Fruit fly (Drosophila melanogaster) whole organism, wandering third instar larva: ENCODE measurements around the gene betaCOP.

Experiments
- Abd-B ChIP-seq: fragments of >200 bp; optimal IDR thresholded peaks from 2 replicates; lab custom pipeline; 2017; ENCODE audit warnings: missing biosample characterization, missing genetic modification characterization
- CG32264 ChIP-seq: fragments of 200-800 bp; sonication (Bioruptor generic); optimal IDR thresholded peaks from 2 replicates; lab custom pipeline; 2016; ENCODE audit warnings: missing biosample characterization, missing genetic modification characterization
- CG9705 ChIP-seq: fragments of 200-800 bp; sonication (Bioruptor generic); optimal IDR thresholded peaks from 2 replicates; lab custom pipeline; 2018; ENCODE audit warnings: missing biosample characterization, mild to moderate bottlenecking, missing genetic modification characterization
- CrebA ChIP-seq: fragments of 200-800 bp; sonication (Bioruptor generic); optimal IDR thresholded peaks from 2 replicates; lab custom pipeline; 2016; ENCODE audit warnings: missing biosample characterization, mild to moderate bottlenecking, missing genetic modification characterization, borderline replicate concordance
- Dfd ChIP-seq: fragments of >200 bp; optimal IDR thresholded peaks from 2 replicates; lab custom pipeline; 2017; ENCODE audit warnings: missing biosample characterization, missing genetic modification characterization
- Dif ChIP-seq: fragments of 200-275, 200-300 bp; sonication (Bioruptor generic); optimal IDR thresholded peaks from 2 replicates; lab custom pipeline; 2018; ENCODE audit warnings: missing biosample characterization, missing genetic modification characterization; ENCODE audit not compliant: partially characterized antibody
- GATAd ChIP-seq: sonication (Bioruptor generic); optimal IDR thresholded peaks from 2 replicates; lab custom pipeline; 2016; ENCODE audit warnings: missing biosample characterization, missing genetic modification characterization
- HLH106 ChIP-seq: fragments of 200-800 bp; optimal IDR thresholded peaks from 3 replicates; lab custom pipeline; 2019; ENCODE audit warnings: missing biosample characterization, mild to moderate bottlenecking, missing genetic modification characterization, moderate library complexity
- Hnf4 ChIP-seq: fragments of 200-800 bp; sonication (Bioruptor generic); optimal IDR thresholded peaks from 2 replicates; lab custom pipeline; 2016; ENCODE audit warnings: missing biosample characterization, mild to moderate bottlenecking, missing genetic modification characterization
- Hr78 ChIP-seq: fragments of >200 bp; optimal IDR thresholded peaks from 2 replicates; lab custom pipeline; 2017; ENCODE audit warnings: missing biosample characterization, missing genetic modification characterization
- Hr83 ChIP-seq: fragments of 200-300 bp; sonication (Bioruptor generic); optimal IDR thresholded peaks from 2 replicates; lab custom pipeline; 2016; ENCODE audit warnings: missing biosample characterization, mild to moderate bottlenecking, missing genetic modification characterization, moderate library complexity; ENCODE audit not compliant: poor library complexity, severe bottlenecking
- Jra ChIP-seq: sonication (Bioruptor generic); optimal IDR thresholded peaks from 2 replicates; lab custom pipeline; 2016; ENCODE audit warnings: missing biosample characterization, missing genetic modification characterization
- Mio ChIP-seq: sonication (Bioruptor generic); optimal IDR thresholded peaks from 2 replicates; lab custom pipeline; 2016; ENCODE audit warnings: missing biosample characterization, missing genetic modification characterization
- Myc ChIP-seq: fragments of >200 bp; optimal IDR thresholded peaks from 2 replicates; lab custom pipeline; 2017
- N ChIP-seq: fragments of >200 bp; optimal IDR thresholded peaks from 2 replicates; lab custom pipeline; 2018; ENCODE audit warnings: missing biosample characterization, missing external identifiers, missing genetic modification characterization
- OdsH ChIP-seq: fragments of 200-800 bp; sonication (Bioruptor generic); optimal IDR thresholded peaks from 2 replicates; lab custom pipeline; 2016; ENCODE audit warnings: missing biosample characterization, mild to moderate bottlenecking, missing genetic modification characterization
- Rel ChIP-seq, 2 experiments: fragments of 200-800 bp; sonication (Bioruptor generic) in 1 of 2; optimal IDR thresholded peaks; 2 replicates in 1 of 2; 3 replicates in 1 of 2; lab custom pipeline; 2016 to 2019; ENCODE audit warnings: mild to moderate bottlenecking in 2 of 2, missing biosample characterization in 2 of 2, missing genetic modification characterization in 2 of 2, moderate library complexity in 1 of 2
- Sp1 ChIP-seq: fragments of 200-800 bp; sonication (Bioruptor generic); optimal IDR thresholded peaks from 3 replicates; lab custom pipeline; 2019; ENCODE audit warnings: missing biosample characterization, mild to moderate bottlenecking, missing genetic modification characterization, moderate library complexity
- Vsx2 ChIP-seq: fragments of 200-300, 225-300 bp; sonication (Bioruptor generic); optimal IDR thresholded peaks from 2 replicates; lab custom pipeline; 2018; ENCODE audit warnings: missing biosample characterization, missing genetic modification characterization; ENCODE audit not compliant: partially characterized antibody
- br ChIP-seq: fragments of 200-800 bp; sonication (Bioruptor generic); optimal IDR thresholded peaks from 2 replicates; lab custom pipeline; 2016; ENCODE audit warnings: missing biosample characterization, missing genetic modification characterization
- brk ChIP-seq: fragments of 200-800 bp; sonication (Bioruptor generic); optimal IDR thresholded peaks from 2 replicates; lab custom pipeline; 2016; ENCODE audit warnings: missing biosample characterization, mild to moderate bottlenecking, missing genetic modification characterization
- dl ChIP-seq, 2 experiments: fragments of 175-275, 200-275 bp in 1 of 2; fragments of 200-275 bp in 1 of 2; sonication (Bioruptor generic); optimal IDR thresholded peaks; lab custom pipeline; 2018; ENCODE audit warnings: mild to moderate bottlenecking in 2 of 2, missing biosample characterization in 2 of 2, missing genetic modification characterization in 2 of 2, moderate library complexity in 2 of 2; ENCODE audit not compliant: partially characterized antibody in 2 of 2, insufficient read depth in 1 of 2
- dmrt93B ChIP-seq: fragments of 200-800 bp; sonication (Bioruptor generic); optimal IDR thresholded peaks from 2 replicates; lab custom pipeline; 2018; ENCODE audit warnings: missing biosample characterization, mild to moderate bottlenecking, missing genetic modification characterization
- dsf ChIP-seq: sonication (Bioruptor generic); optimal IDR thresholded peaks from 2 replicates; lab custom pipeline; 2016; ENCODE audit warnings: missing biosample characterization, missing genetic modification characterization, borderline replicate concordance
- ey ChIP-seq: fragments of 200-800 bp; sonication (Bioruptor generic); optimal IDR thresholded peaks from 2 replicates; lab custom pipeline; 2016; ENCODE audit warnings: missing biosample characterization, missing genetic modification characterization
- foxo ChIP-seq, 2 experiments: fragments of 200-800 bp; sonication (Bioruptor generic); optimal IDR thresholded peaks; 2 replicates in 1 of 2; 3 replicates in 1 of 2; lab custom pipeline; 2016 to 2017; ENCODE audit warnings: missing biosample characterization in 2 of 2, missing genetic modification characterization in 2 of 2
- fru ChIP-seq: fragments of 200-800 bp; sonication (Bioruptor generic); optimal IDR thresholded peaks from 3 replicates; lab custom pipeline; 2016; ENCODE audit warnings: missing biosample characterization, mild to moderate bottlenecking, missing genetic modification characterization
- h ChIP-seq: fragments of 200-800 bp; sonication (Bioruptor generic); optimal IDR thresholded peaks from 3 replicates; lab custom pipeline; 2016; ENCODE audit warnings: missing biosample characterization, mild to moderate bottlenecking, missing genetic modification characterization
- jim ChIP-seq: fragments of 175-275, 200-325 bp; sonication (Bioruptor generic); optimal IDR thresholded peaks from 2 replicates; lab custom pipeline; 2016; ENCODE audit warnings: missing biosample characterization, mild to moderate bottlenecking, missing genetic modification characterization
- lola ChIP-seq: fragments of >200 bp; optimal IDR thresholded peaks from 2 replicates; lab custom pipeline; 2017; ENCODE audit warnings: missing biosample characterization, missing genetic modification characterization
- pan ChIP-seq: fragments of >200 bp; optimal IDR thresholded peaks from 2 replicates; lab custom pipeline; 2017
- psq ChIP-seq: fragments of 200-800 bp; sonication (Bioruptor generic); optimal IDR thresholded peaks from 3 replicates; lab custom pipeline; 2017; ENCODE audit warnings: missing biosample characterization, mild to moderate bottlenecking, missing genetic modification characterization, moderate library complexity
- rgr ChIP-seq: fragments of 200-800 bp; sonication (Bioruptor generic); optimal IDR thresholded peaks from 3 replicates; lab custom pipeline; 2016; ENCODE audit warnings: missing biosample characterization, mild to moderate bottlenecking, missing genetic modification characterization
- sage ChIP-seq: fragments of 200-800 bp; sonication (Bioruptor generic); optimal IDR thresholded peaks from 2 replicates; lab custom pipeline; 2016; ENCODE audit warnings: missing biosample characterization, mild to moderate bottlenecking, missing genetic modification characterization
- sv ChIP-seq: fragments of 200-800 bp; sonication (Bioruptor generic); optimal IDR thresholded peaks from 3 replicates; lab custom pipeline; 2016; ENCODE audit warnings: missing biosample characterization, missing genetic modification characterization
- tai ChIP-seq: sonication (Bioruptor generic); optimal IDR thresholded peaks from 2 replicates; lab custom pipeline; 2016; ENCODE audit warnings: missing biosample characterization, missing genetic modification characterization
- usp ChIP-seq: fragments of >200 bp; optimal IDR thresholded peaks from 2 replicates; lab custom pipeline; 2017; ENCODE audit warnings: missing biosample characterization, missing genetic modification characterization
- woc ChIP-seq: sonication (Bioruptor generic); optimal IDR thresholded peaks from 2 replicates; lab custom pipeline; 2016; ENCODE audit warnings: missing biosample characterization, mild to moderate bottlenecking, missing genetic modification characterization

The betaCOP gene

dm6 chrX:18374421-18374935 lies 10.6 kb downstream of the betaCOP start:
- TF ChIP-seq lola (no peak), CG32264 (GFP tag; lab: Kevin White, UChicago) (no peak), psq (GFP tag; lab: Kevin White, UChicago) (no peak), brk (GFP tag; lab: Kevin White, UChicago) (no peak), ey (GFP tag; lab: Kevin White, UChicago) (no peak), br (GFP tag; lab: Kevin White, UChicago) (no peak), foxo (GFP tag; optimal IDR thresholded peaks at IDR 0.05; lab: Kevin White, UChicago) (no peak)

- TF ChIP-seq dl (GFP tag; optimal IDR thresholded peaks at IDR 0.05; lab: Kevin White, UChicago; ENCODE audit: insufficient read depth in 1 of 2, partially characterized antibody in 2 of 2) (peak; percentile 17 to 70), dsf (GFP tag; lab: Kevin White, UChicago) (no peak), Jra (peak; percentile 70), Abd-B (GFP tag; lab: Kevin White, UChicago) (peak; percentile 54), jim (GFP tag; lab: Kevin White, UChicago) (peak; percentile 58), lola (no peak), CG9705 (GFP tag; lab: Kevin White, UChicago) (peak; percentile 46), sv (GFP tag; lab: Kevin White, UChicago) (no peak), woc (GFP tag; lab: Kevin White, UChicago) (no peak), Mio (GFP tag; lab: Kevin White, UChicago) (no peak), brk (GFP tag; lab: Kevin White, UChicago) (no peak), Hr78 (GFP tag; lab: Kevin White, UChicago) (peak; percentile 43), br (GFP tag; lab: Kevin White, UChicago) (no peak), CG32264 (GFP tag; lab: Kevin White, UChicago) (no peak), usp (no peak), Myc (lab: Kevin White, UChicago) (no peak), h (GFP tag; lab: Kevin White, UChicago) (peak; percentile 18), rgr (GFP tag; lab: Kevin White, UChicago) (peak; percentile 24), Hr83 (GFP tag; lab: Kevin White, UChicago) (peak; percentile 11), ey (GFP tag; lab: Kevin White, UChicago) (no peak), OdsH (GFP tag; lab: Kevin White, UChicago) (no peak), foxo (GFP tag; optimal IDR thresholded peaks at IDR 0.05; lab: Kevin White, UChicago) (peak in 1 of 2 experiments; percentile 1), N (peak; percentile 63), pan (lab: Kevin White, UChicago) (no peak), Dfd (GFP tag; lab: Kevin White, UChicago) (no peak), HLH106 (tag; lab: Kevin White, UChicago) (peak; percentile 14), Vsx2 (GFP tag; lab: Kevin White, UChicago) (no peak), Rel (GFP tag; optimal IDR thresholded peaks at IDR 0.05; lab: Kevin White, UChicago) (peak; percentile 57), Rel (tag; optimal IDR thresholded peaks at IDR 0.05; lab: Kevin White, UChicago) (peak; percentile 65), sage (GFP tag; lab: Kevin White, UChicago) (no peak), Hnf4 (GFP tag; lab: Kevin White, UChicago) (no peak), CrebA (GFP tag; lab: Kevin White, UChicago) (no peak), tai (no peak), fru (peak; percentile 59), psq (GFP tag; lab: Kevin White, UChicago) (peak; percentile 15), GATAd (GFP tag; lab: Kevin White, UChicago) (no peak), dmrt93B (no peak), Dif (GFP tag; lab: Kevin White, UChicago) (peak; percentile 72), Sp1 (GFP tag; lab: Kevin White, UChicago) (peak; percentile 84)
Measured at dm6 chrX:18370775-18371735, 14.0 kb downstream of the betaCOP start.
